Worm (Caenorhabditis elegans): ENCODE results near the gene T19H12.12.

Gene T19H12.12

DNA sequence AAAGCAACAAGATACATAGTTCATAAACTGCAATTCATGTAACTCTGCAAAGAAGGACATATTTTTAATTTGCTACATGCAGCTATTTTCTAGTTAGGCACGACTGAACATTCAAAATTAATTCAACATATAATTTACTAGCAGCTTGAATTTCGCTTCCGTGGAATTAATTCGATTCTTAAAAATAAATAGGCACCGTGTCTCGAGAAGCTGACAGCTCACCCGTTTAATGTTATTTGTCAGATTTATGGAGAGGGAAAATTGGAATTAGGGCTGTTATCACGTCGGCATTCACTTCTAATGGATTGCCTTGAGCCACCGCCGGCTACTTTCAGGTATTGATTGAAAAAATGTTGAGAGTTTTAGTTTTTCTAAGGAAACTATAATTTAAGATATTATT lies 41.8 kb downstream of the T19H12.12 start, which contains the start of gene srh-21:
Gene srh-21, plus strand, starts transcription at position 301 of the 400 bp plus-strand sequence.
- no peak for TF ChIP-seq ceh-58 (GFP tag; IDR thresholded peaks at IDR 0.05)
- TF ChIP-seq chd-7 (tag; optimal IDR thresholded peaks at IDR 0.05): no peak
- TF ChIP-seq F55B11.4 (tag; optimal IDR thresholded peaks at IDR 0.05; ENCODE audit: borderline replicate concordance, insufficient read depth): no peak
- TF ChIP-seq mel-28 (tag; optimal IDR thresholded peaks at IDR 0.05; ENCODE audit: borderline replicate concordance): no peak
- TF ChIP-seq T07F8.4 (tag; optimal IDR thresholded peaks at IDR 0.05): no peak
- TF ChIP-seq akir-1 (GFP tag; optimal IDR thresholded peaks at IDR 0.05): no peak
- TF ChIP-seq efl-1 (GFP tag; optimal IDR thresholded peaks at IDR 0.05): no peak
- TF ChIP-seq ceh-40 (GFP tag; IDR thresholded peaks at IDR 0.05): no peak
- TF ChIP-seq T26A5.8 (tag; optimal IDR thresholded peaks at IDR 0.05): no peak
- TF ChIP-seq pha-4 (tag; optimal IDR thresholded peaks at IDR 0.05): no peak
- TF ChIP-seq ztf-6 (GFP tag; IDR thresholded peaks at IDR 0.05): no peak
- no peak for TF ChIP-seq him-1 (tag; optimal IDR thresholded peaks at IDR 0.05)
- TF ChIP-seq nfyb-1 (GFP tag; IDR thresholded peaks at IDR 0.05): no peak
- TF ChIP-seq mxl-1 (tag; optimal IDR thresholded peaks at IDR 0.05): no peak
- TF ChIP-seq lsy-27 (tag; optimal IDR thresholded peaks at IDR 0.05; ENCODE audit: borderline replicate concordance, insufficient read depth): no peak

DNA sequence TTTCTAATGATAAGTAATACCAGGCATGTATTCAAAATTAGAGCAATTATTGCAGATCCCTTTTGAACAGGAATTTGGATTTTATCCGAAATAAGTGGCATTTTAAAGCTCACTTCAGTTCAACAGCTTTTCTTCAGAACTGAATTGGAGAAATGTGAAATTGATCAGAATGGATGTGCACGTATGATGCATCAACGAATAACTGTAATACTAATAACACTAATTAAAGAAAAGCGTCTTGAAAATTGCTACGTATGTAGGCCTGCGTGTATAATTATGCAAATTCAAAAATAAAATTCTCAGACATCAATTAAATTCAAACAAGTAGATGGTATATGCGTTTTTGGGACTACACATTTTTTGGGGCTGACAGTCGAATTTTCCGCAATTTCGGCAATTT lies 45.3 kb downstream of the T19H12.12 start, which contains the start of gene str-205:
Gene str-205, minus strand, starts transcription at position 101 of the 400 bp plus-strand sequence.
- TF ChIP-seq F22D6.2 (tag; optimal IDR thresholded peaks at IDR 0.05) (no peak), cebp-1 (GFP tag; IDR thresholded peaks at IDR 0.05) (no peak), cebp-1 (tag; optimal IDR thresholded peaks at IDR 0.05) (no peak), let-526 (GFP tag; IDR thresholded peaks at IDR 0.05) (no peak), snpc-4 (GFP tag; optimal IDR thresholded peaks at IDR 0.05) (no peak), snpc-4 (tag; optimal IDR thresholded peaks at IDR 0.05) (no peak), F23B12.7 (tag; optimal IDR thresholded peaks at IDR 0.05; ENCODE audit: insufficient read depth) (no peak), ztf-22 (GFP tag; optimal IDR thresholded peaks at IDR 0.05) (no peak), zim-3 (tag; optimal IDR thresholded peaks at IDR 0.05) (no peak), mcd-1 (GFP tag; IDR thresholded peaks at IDR 0.05) (no peak), ets-4 (GFP tag; optimal IDR thresholded peaks at IDR 0.05) (no peak), F49E8.2 (tag; optimal IDR thresholded peaks at IDR 0.05; ENCODE audit: insufficient read depth) (no peak), attf-3 (GFP tag; conservative IDR thresholded peaks at IDR 0.05) (no peak), lin-26 (GFP tag; IDR thresholded peaks at IDR 0.05) (no peak), lsy-27 (tag; optimal IDR thresholded peaks at IDR 0.05; ENCODE audit: borderline replicate concordance, insufficient read depth) (no peak)

DNA sequence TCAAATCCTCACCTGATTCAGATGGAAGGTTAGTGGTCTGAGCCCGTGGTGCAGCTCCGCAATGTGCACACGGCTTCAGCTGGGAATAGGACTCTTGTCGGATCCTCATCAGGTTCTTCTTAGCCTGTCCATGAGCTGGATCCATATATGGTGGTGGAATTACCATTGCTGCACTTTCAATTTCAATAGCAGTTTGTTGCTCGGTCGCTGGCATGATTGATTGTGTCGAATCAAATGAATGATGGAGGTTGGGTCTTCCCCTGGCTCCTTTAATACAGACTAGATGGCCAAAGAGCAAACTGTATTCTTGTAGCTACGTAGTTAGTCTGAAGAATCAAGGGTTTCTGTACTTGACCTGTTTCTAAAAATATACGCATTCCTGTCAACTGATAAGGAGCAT lies 48.2 kb downstream of the T19H12.12 start, which contains the start of gene C02E7.10:
Gene C02E7.10, minus strand, starts transcription at position 232 of the 400 bp plus-strand sequence.
- TF ChIP-seq rpc-1 (optimal IDR thresholded peaks at IDR 0.05) (no peak), rpc-1 (tag; optimal IDR thresholded peaks at IDR 0.05) (no peak), aptf-3 (GFP tag; IDR thresholded peaks at IDR 0.05) (no peak), lin-35 (GFP tag; optimal IDR thresholded peaks at IDR 0.05) (no peak), dpff-1 (tag; optimal IDR thresholded peaks at IDR 0.05) (no peak)

- TF ChIP-seq sptf-2 (GFP tag; optimal IDR thresholded peaks at IDR 0.05): no peak
- no peak for TF ChIP-seq nfya-1 (tag; optimal IDR thresholded peaks at IDR 0.05; ENCODE audit: borderline replicate concordance, insufficient read depth)
- no peak for TF ChIP-seq aptf-2 (GFP tag; conservative IDR thresholded peaks at IDR 0.05)
- TF ChIP-seq ceh-79 (tag; optimal IDR thresholded peaks at IDR 0.05): no peak
- TF ChIP-seq egrh-3 (GFP tag; IDR thresholded peaks at IDR 0.05): no peak
- no peak for TF ChIP-seq B0019.2 (GFP tag; conservative IDR thresholded peaks at IDR 0.05)
- TF ChIP-seq rec-8 (tag; optimal IDR thresholded peaks at IDR 0.05): no peak
- TF ChIP-seq somi-1 (GFP tag; optimal IDR thresholded peaks at IDR 0.05): no peak
- TF ChIP-seq mes-4 (tag; optimal IDR thresholded peaks at IDR 0.05): no peak
- TF ChIP-seq mxl-1 (tag; optimal IDR thresholded peaks at IDR 0.05): no peak
- TF ChIP-seq B0035.1 (tag; optimal IDR thresholded peaks at IDR 0.05): no peak
- no peak for TF ChIP-seq unc-62 (GFP tag; optimal IDR thresholded peaks at IDR 0.05)
- TF ChIP-seq snpc-3.4 (tag; optimal IDR thresholded peaks at IDR 0.05): no peak
Observed at ce11 chrV:4933268-4933667, 48.7 kb downstream of the T19H12.12 start.

Measured in whole organism, young adult.